Worm (Caenorhabditis elegans) whole organism, midembryonic: Measurements from ENCODE around the gene R05H5.7.

ENCODE experiments used
- med-1 ChIP-seq: sonication (generic microtip); optimal IDR thresholded peaks from 2 replicates; lab custom pipeline; 2017; ENCODE audit warnings: missing genetic modification characterization, mild to moderate bottlenecking, missing compliant biosample characterization, antibody characterized with exemption, missing genetic modification reagents; ENCODE audit not compliant: insufficient read depth
- ref-1 ChIP-seq: fragments of 200-800 bp; sonication (Bioruptor generic); conservative IDR thresholded peaks from 2 replicates; pipeline ENCODE4 v1.3.6; 2022; ENCODE audit warnings: missing genetic modification reagents, missing genetic modification characterization, missing compliant biosample characterization
- ztf-23 ChIP-seq: fragments of 200-800 bp; sonication (Bioruptor generic); IDR thresholded peaks from 2 replicates; pipeline ENCODE4 v1.3.6; 2022; ENCODE audit warnings: missing genetic modification reagents, missing genetic modification characterization, missing compliant biosample characterization

DNA sequence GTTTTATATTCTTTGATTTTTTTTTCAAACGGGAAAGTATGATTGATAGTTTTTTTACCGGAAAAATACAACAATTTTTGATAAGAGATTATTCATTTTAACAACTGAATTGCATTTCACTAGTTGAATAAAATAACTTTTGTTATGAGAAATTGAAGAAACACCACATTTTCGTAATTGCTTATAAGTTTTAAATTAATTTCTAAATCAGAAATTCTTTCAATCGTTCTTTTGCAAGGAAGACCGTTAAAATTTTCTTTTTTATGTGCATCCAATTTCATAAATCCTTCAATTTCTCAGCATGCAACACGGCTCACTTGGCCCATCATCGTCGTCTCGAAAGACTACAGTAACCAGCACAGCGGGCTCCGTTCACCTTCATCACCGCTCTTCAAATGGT, 30.3 kb downstream of the R05H5.7 start, which contains the start of gene plc-3:
- TF ChIP-seq ztf-23 (GFP tag; lab: Robert Waterston, UW): no peak
- no peak for TF ChIP-seq med-1 (GFP tag; lab: Kevin White, UChicago)
- no peak for TF ChIP-seq ref-1 (GFP tag; lab: Robert Waterston, UW)
